Worm (Caenorhabditis elegans): ENCODE measurements around the gene gpa-2.

The gpa-2 gene

DNA sequence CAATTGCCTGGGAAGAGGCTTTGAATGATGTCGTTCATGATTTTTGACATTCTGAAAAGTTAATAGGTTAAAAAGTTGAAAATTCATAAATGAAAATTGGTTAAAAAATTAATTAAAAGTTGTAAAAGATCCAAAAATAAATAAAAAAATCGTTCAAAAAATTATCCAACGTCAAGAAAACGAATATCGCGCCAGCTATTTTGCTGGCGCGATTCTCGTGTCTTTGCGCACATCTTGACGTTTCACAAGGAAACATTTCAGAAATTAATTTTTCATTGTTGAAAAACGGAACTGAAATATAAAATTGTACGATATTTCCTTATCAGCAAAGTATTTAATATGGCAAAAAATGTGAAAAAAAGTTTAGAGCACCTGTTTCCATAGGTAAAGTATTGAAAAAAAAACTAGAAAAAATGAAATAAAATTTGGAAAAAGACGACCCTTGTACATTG lies 11.7 kb upstream of the gpa-2 start, which contains the start of gene mpdu-1 (continued):
- TF ChIP-seq nhr-28 (tag; optimal IDR thresholded peaks at IDR 0.05) (no peak), elt-3 (tag; optimal IDR thresholded peaks at IDR 0.05) (no peak)

DNA sequence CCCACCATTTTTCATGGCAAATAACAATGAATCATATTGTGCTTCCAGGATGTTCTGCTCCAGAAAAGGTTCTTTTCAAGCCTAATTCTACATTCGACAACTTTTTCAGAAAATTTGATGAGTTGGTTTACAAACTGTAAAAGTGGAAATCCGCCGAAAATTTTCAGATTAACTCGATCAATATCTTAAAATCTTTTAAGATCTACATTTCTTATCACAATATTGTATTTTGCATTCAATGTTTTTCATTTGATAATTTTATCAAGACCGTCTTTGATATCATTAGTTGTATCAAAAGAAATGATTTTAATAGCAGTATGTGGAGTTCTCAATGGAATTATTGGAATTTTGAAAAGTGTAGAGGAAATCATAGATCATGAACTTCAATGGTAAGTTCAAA lies 11.0 kb upstream of the gpa-2 start, which contains the start of gene F38E1.6:
Gene F38E1.6, plus strand, starts transcription at position 301 of the 400 bp plus-strand sequence.
- TF ChIP-seq sptf-1 (tag; optimal IDR thresholded peaks at IDR 0.05): no peak
- no peak for TF ChIP-seq ztf-11 (tag; optimal IDR thresholded peaks at IDR 0.05)
- TF ChIP-seq ceh-43 (GFP tag; optimal IDR thresholded peaks at IDR 0.05): no peak
- no peak for TF ChIP-seq elt-3 (tag; optimal IDR thresholded peaks at IDR 0.05)
- TF ChIP-seq blmp-1 (tag; optimal IDR thresholded peaks at IDR 0.05): no peak
- no peak for TF ChIP-seq ceh-83 (GFP tag; optimal IDR thresholded peaks at IDR 0.05)
- TF ChIP-seq snpc-4 (tag; optimal IDR thresholded peaks at IDR 0.05): no peak
- no peak for TF ChIP-seq M03D4.4 (tag; optimal IDR thresholded peaks at IDR 0.05)
- no peak for TF ChIP-seq ceh-39 (tag; optimal IDR thresholded peaks at IDR 0.05)
- no peak for TF ChIP-seq nhr-76 (tag; optimal IDR thresholded peaks at IDR 0.05)
- no peak for TF ChIP-seq unc-120 (tag; optimal IDR thresholded peaks at IDR 0.05; ENCODE audit: poor library complexity, severe bottlenecking)
- TF ChIP-seq lin-13 (tag; optimal IDR thresholded peaks at IDR 0.05): no peak
- no peak for TF ChIP-seq hlh-1 (tag; optimal IDR thresholded peaks at IDR 0.05)
- TF ChIP-seq nhr-28 (tag; optimal IDR thresholded peaks at IDR 0.05): no peak

DNA sequence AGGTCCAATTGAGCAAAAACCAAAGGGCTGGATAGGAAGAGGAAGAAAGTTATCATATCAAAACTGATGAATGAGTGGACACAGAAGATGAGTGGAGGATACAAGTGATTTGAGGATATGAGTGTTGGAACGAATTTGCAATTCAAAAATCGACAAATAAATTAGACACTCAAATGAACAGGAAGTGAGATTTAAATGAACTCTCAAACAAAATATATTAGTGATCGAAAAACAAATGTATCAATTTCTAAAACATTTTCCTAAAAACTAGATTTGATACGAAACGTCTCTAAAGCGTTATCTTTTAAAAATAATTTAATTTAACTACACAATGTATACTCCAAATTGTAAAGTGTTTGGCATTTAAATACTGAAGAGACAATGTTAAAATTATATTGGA lies 4.6 kb downstream of the gpa-2 start, which contains the start of gene F38E1.10:
Gene F38E1.10, minus strand, starts transcription at position 101 of the 400 bp plus-strand sequence.
- no peak for TF ChIP-seq mep-1 (tag; optimal IDR thresholded peaks at IDR 0.05)
- TF ChIP-seq tbx-8 (GFP tag; optimal IDR thresholded peaks at IDR 0.05): no peak
- no peak for TF ChIP-seq drap-1 (GFP tag; optimal IDR thresholded peaks at IDR 0.05)
- TF ChIP-seq lin-13 (tag; optimal IDR thresholded peaks at IDR 0.05): no peak
- TF ChIP-seq zip-8 (tag; optimal IDR thresholded peaks at IDR 0.05): no peak
- no peak for TF ChIP-seq elt-1 (tag; optimal IDR thresholded peaks at IDR 0.05; ENCODE audit: borderline replicate concordance, insufficient read depth)

DNA sequence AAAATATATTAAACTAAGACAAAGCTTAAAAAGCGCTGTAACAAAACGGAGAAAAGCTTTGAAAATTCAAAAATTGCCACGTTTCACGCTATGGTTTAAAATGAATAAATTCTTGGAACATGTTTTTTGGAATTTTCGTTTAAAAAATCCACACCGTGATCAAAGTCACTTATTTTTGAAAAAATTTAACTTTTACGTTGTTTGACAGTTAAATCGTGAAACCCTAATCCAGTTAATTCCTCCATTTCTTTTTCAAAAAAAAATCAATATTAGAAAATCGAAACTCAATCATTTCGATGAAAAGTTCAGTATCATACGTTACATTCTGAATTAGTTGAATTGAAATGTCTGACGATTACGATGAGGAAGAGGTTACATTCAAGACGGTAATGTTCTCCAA lies 5.0 kb downstream of the gpa-2 start, which contains the start of gene F38E1.3:
Gene F38E1.3, plus strand, starts transcription at position 301 of the 400 bp plus-strand sequence.
- TF ChIP-seq nhr-237 (tag; optimal IDR thresholded peaks at IDR 0.05): no peak
- no peak for TF ChIP-seq ham-2 (GFP tag; optimal IDR thresholded peaks at IDR 0.05)
- no peak for TF ChIP-seq ceh-39 (tag; optimal IDR thresholded peaks at IDR 0.05)
- no peak for TF ChIP-seq sptf-1 (tag; optimal IDR thresholded peaks at IDR 0.05)
- TF ChIP-seq lin-13 (tag; optimal IDR thresholded peaks at IDR 0.05): no peak
- TF ChIP-seq ztf-11 (tag; optimal IDR thresholded peaks at IDR 0.05): no peak
- TF ChIP-seq unc-39 (tag; optimal IDR thresholded peaks at IDR 0.05): no peak
- TF ChIP-seq bed-3 (GFP tag; optimal IDR thresholded peaks at IDR 0.05): no peak
- no peak for TF ChIP-seq nhr-76 (tag; optimal IDR thresholded peaks at IDR 0.05)
- TF ChIP-seq lsy-2 (tag; optimal IDR thresholded peaks at IDR 0.05): no peak
- no peak for TF ChIP-seq elt-1 (tag; optimal IDR thresholded peaks at IDR 0.05; ENCODE audit: borderline replicate concordance, insufficient read depth)
- TF ChIP-seq nhr-28 (tag; optimal IDR thresholded peaks at IDR 0.05): no peak
- TF ChIP-seq unc-62 (GFP tag; optimal IDR thresholded peaks at IDR 0.05): no peak
- TF ChIP-seq tbx-8 (GFP tag; optimal IDR thresholded peaks at IDR 0.05): no peak
- no peak for TF ChIP-seq M03D4.4 (tag; optimal IDR thresholded peaks at IDR 0.05)
- no peak for TF ChIP-seq nhr-2 (tag; optimal IDR thresholded peaks at IDR 0.05)
- TF ChIP-seq pha-4 (tag; optimal IDR thresholded peaks at IDR 0.05): no peak
- no peak for TF ChIP-seq ces-1 (GFP tag; optimal IDR thresholded peaks at IDR 0.05)

DNA sequence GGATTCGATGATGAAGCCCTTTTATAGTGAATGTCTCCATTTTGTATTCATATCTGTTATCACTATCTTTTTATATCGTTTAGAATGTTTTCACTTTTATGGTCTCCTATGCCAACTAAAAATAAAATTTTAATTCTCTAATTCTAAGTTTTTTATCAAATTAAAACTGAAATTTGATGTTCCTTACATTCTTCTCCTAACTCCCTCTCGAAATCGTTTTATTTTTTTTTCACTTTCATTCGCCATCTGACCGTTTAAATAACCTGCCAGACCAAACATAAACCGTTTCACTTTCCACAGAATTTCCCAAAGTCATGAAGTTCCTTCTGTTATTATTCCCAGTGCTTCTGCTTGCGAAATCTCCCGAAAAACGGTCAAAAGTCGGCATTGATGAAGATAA lies 8.4 kb downstream of the gpa-2 start, which contains the start of gene F52E1.5:
Gene F52E1.5, plus strand, starts transcription at position 301 of the 400 bp plus-strand sequence.
- no peak for TF ChIP-seq blmp-1 (tag; optimal IDR thresholded peaks at IDR 0.05)
- TF ChIP-seq elt-1 (tag; optimal IDR thresholded peaks at IDR 0.05; ENCODE audit: borderline replicate concordance, insufficient read depth): no peak

DNA sequence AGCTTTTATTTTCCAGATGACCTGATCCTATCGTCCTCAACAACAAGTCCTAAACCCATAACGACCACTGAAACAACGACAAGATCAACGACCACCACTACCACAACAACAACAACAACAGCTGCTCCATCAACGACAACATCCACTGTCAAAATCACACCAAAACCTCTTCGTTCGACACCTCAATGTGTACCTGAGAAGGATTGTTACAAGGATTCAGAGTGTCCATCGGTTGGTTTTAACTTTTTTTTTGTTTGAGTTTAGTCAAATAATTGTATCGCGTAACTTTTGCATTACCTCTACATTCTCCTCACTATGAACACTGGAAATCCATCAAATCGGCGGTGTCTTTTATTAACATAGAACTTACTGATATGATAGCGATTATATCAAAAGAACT lies 9.3 kb downstream of the gpa-2 start:
- no peak for TF ChIP-seq bed-3 (GFP tag; optimal IDR thresholded peaks at IDR 0.05)
- no peak for TF ChIP-seq ceh-83 (GFP tag; optimal IDR thresholded peaks at IDR 0.05)
- no peak for TF ChIP-seq nhr-237 (tag; optimal IDR thresholded peaks at IDR 0.05)
- no peak for TF ChIP-seq nhr-28 (tag; optimal IDR thresholded peaks at IDR 0.05)
- TF ChIP-seq nhr-2 (tag; optimal IDR thresholded peaks at IDR 0.05): no peak
- no peak for TF ChIP-seq unc-39 (tag; optimal IDR thresholded peaks at IDR 0.05)
- TF ChIP-seq blmp-1 (tag; optimal IDR thresholded peaks at IDR 0.05): no peak
- TF ChIP-seq mab-5 (tag; optimal IDR thresholded peaks at IDR 0.05): no peak
- TF ChIP-seq unc-62 (GFP tag; optimal IDR thresholded peaks at IDR 0.05): no peak
- TF ChIP-seq elt-3 (tag; optimal IDR thresholded peaks at IDR 0.05): no peak
- TF ChIP-seq hlh-1 (tag; optimal IDR thresholded peaks at IDR 0.05): no peak
- TF ChIP-seq ceh-39 (tag; optimal IDR thresholded peaks at IDR 0.05): no peak
- TF ChIP-seq ces-1 (GFP tag; optimal IDR thresholded peaks at IDR 0.05): no peak
- no peak for TF ChIP-seq pha-4 (tag; optimal IDR thresholded peaks at IDR 0.05)
- no peak for TF ChIP-seq mep-1 (tag; optimal IDR thresholded peaks at IDR 0.05)
- no peak for TF ChIP-seq zip-8 (tag; optimal IDR thresholded peaks at IDR 0.05)
- no peak for TF ChIP-seq cnd-1 (tag; optimal IDR thresholded peaks at IDR 0.05)
- TF ChIP-seq sem-2 (GFP tag; optimal IDR thresholded peaks at IDR 0.05): no peak
- TF ChIP-seq flh-1 (GFP tag; optimal IDR thresholded peaks at IDR 0.05): no peak

Data from whole organism, mixed stage, embryonic.